Worm (Caenorhabditis elegans): ENCODE results near the gene srg-44.

ce11 chrV:17339349-17339748, 10.8 kb downstream of the srg-44 start:
- no peak for TF ChIP-seq snpc-4 (tag; optimal IDR thresholded peaks at IDR 0.05)
- TF ChIP-seq tbx-2 (tag; optimal IDR thresholded peaks at IDR 0.05) = no peak
